Worm (Caenorhabditis elegans) whole organism, L3 larva: ENCODE measurements around the gene srg-27.

Source experiments
- R02D3.7 ChIP-seq: fragments of 150-350 bp; optimal IDR thresholded peaks from 2 replicates; lab custom pipeline; 2014; ENCODE audit warnings: missing biosample characterization, missing genetic modification characterization
- ZK546.5 ChIP-seq: sonication (generic microtip); optimal IDR thresholded peaks from 2 replicates; lab custom pipeline; 2017; ENCODE audit warnings: missing biosample characterization, missing genetic modification characterization
- aly-2 ChIP-seq: fragments of 150-350 bp; optimal IDR thresholded peaks from 2 replicates; lab custom pipeline; 2014; ENCODE audit warnings: missing biosample characterization, missing genetic modification characterization
- ama-1 ChIP-seq: fragments of 150-350 bp; optimal IDR thresholded peaks from 2 replicates; lab custom pipeline; 2018
- ceh-82 ChIP-seq: fragments of 150-350 bp; optimal IDR thresholded peaks from 2 replicates; lab custom pipeline; 2014; ENCODE audit warnings: missing biosample characterization, missing genetic modification characterization
- daf-12 ChIP-seq: fragments of 150-350 bp; optimal IDR thresholded peaks from 2 replicates; lab custom pipeline; 2014; ENCODE audit warnings: missing biosample characterization, missing genetic modification reagents, missing genetic modification characterization
- egl-5 ChIP-seq: fragments of 150-350 bp; optimal IDR thresholded peaks from 2 replicates; lab custom pipeline; 2017; ENCODE audit warnings: missing biosample characterization, missing genetic modification reagents, missing genetic modification characterization, inconsistent platforms
- elt-1 ChIP-seq: fragments of 150-350 bp; optimal IDR thresholded peaks from 2 replicates; lab custom pipeline; 2014; ENCODE audit warnings: missing biosample characterization, missing genetic modification characterization
- elt-2 ChIP-seq: sonication (generic microtip); optimal IDR thresholded peaks from 2 replicates; lab custom pipeline; 2016; ENCODE audit warnings: missing genetic modification reagents, mild to moderate bottlenecking, missing genetic modification characterization, missing compliant biosample characterization
- elt-3 ChIP-seq, 3 experiments: fragments of 150-350 bp in 1 of 3; sonication (generic microtip) in 2 of 3; optimal IDR thresholded peaks; 2 replicates in 2 of 3; 4 replicates in 1 of 3; lab custom pipeline; 2014 to 2017; ENCODE audit warnings: missing biosample characterization in 3 of 3, missing genetic modification characterization in 3 of 3
- eor-1 ChIP-seq, 2 experiments: fragments of 150-350 bp; optimal IDR thresholded peaks; 2 replicates each; lab custom pipeline; 2014 to 2018; ENCODE audit warnings: missing biosample characterization in 2 of 2, missing genetic modification characterization in 2 of 2
- fkh-10 ChIP-seq: sonication (generic microtip); optimal IDR thresholded peaks from 2 replicates; lab custom pipeline; 2017; ENCODE audit warnings: missing biosample characterization, missing genetic modification reagents, missing genetic modification characterization
- fkh-2 ChIP-seq: fragments of 150-350 bp; optimal IDR thresholded peaks from 2 replicates; lab custom pipeline; 2014; ENCODE audit warnings: missing biosample characterization, missing genetic modification reagents, missing genetic modification characterization
- fos-1 ChIP-seq: fragments of 150-350 bp; optimal IDR thresholded peaks from 2 replicates; lab custom pipeline; 2014; ENCODE audit warnings: missing biosample characterization, missing genetic modification characterization
- hmg-11 ChIP-seq: sonication (generic microtip); optimal IDR thresholded peaks from 2 replicates; lab custom pipeline; 2016; ENCODE audit warnings: missing genetic modification characterization, missing compliant biosample characterization
- jun-1 ChIP-seq: fragments of 150-350 bp; optimal IDR thresholded peaks from 2 replicates; lab custom pipeline; 2014; ENCODE audit warnings: missing biosample characterization, missing genetic modification reagents, missing genetic modification characterization
- lin-15B ChIP-seq: fragments of 150-350 bp; optimal IDR thresholded peaks from 2 replicates; lab custom pipeline; 2014; ENCODE audit warnings: missing biosample characterization, missing genetic modification characterization
- lin-39 ChIP-seq: fragments of 150-350 bp; optimal IDR thresholded peaks from 2 replicates; lab custom pipeline; 2018; ENCODE audit warnings: missing biosample characterization, missing genetic modification reagents, missing genetic modification characterization
- lsy-12 ChIP-seq: sonication (generic microtip); optimal IDR thresholded peaks from 2 replicates; lab custom pipeline; 2016; ENCODE audit warnings: mild to moderate bottlenecking, missing genetic modification characterization, missing compliant biosample characterization
- mdl-1 ChIP-seq: fragments of 150-350 bp; optimal IDR thresholded peaks from 2 replicates; lab custom pipeline; 2014; ENCODE audit warnings: missing biosample characterization, missing genetic modification characterization
- mml-1 ChIP-seq: fragments of 150-350 bp; sonication (generic microtip); optimal IDR thresholded peaks from 3 replicates; lab custom pipeline; 2014; ENCODE audit warnings: missing biosample characterization, missing genetic modification characterization
- nhr-11 ChIP-seq: fragments of 150-350 bp; optimal IDR thresholded peaks from 2 replicates; lab custom pipeline; 2014; ENCODE audit warnings: missing biosample characterization, missing genetic modification characterization
- nhr-12 ChIP-seq: fragments of 150-350 bp; optimal IDR thresholded peaks from 2 replicates; lab custom pipeline; 2014; ENCODE audit warnings: missing biosample characterization, missing genetic modification characterization
- nhr-23 ChIP-seq: fragments of 150-350 bp; optimal IDR thresholded peaks from 2 replicates; lab custom pipeline; 2014; ENCODE audit warnings: missing biosample characterization, missing genetic modification reagents, missing genetic modification characterization
- nhr-237 ChIP-seq: fragments of 150-350 bp; optimal IDR thresholded peaks from 2 replicates; lab custom pipeline; 2014; ENCODE audit warnings: missing biosample characterization, missing genetic modification characterization
- nhr-28 ChIP-seq: fragments of 150-350 bp; optimal IDR thresholded peaks from 2 replicates; lab custom pipeline; 2014; ENCODE audit warnings: missing biosample characterization, missing genetic modification characterization
- nhr-43 ChIP-seq: sonication (generic microtip); optimal IDR thresholded peaks from 2 replicates; lab custom pipeline; 2016; ENCODE audit warnings: mild to moderate bottlenecking, missing genetic modification characterization, missing compliant biosample characterization; ENCODE audit not compliant: poor library complexity, severe bottlenecking
- nhr-77 ChIP-seq: fragments of 150-350 bp; optimal IDR thresholded peaks from 2 replicates; lab custom pipeline; 2014; ENCODE audit warnings: missing biosample characterization, missing genetic modification characterization
- sea-2 ChIP-seq: fragments of 150-350 bp; sonication (generic microtip); optimal IDR thresholded peaks from 4 replicates; lab custom pipeline; 2014; ENCODE audit warnings: missing biosample characterization, missing genetic modification reagents, missing genetic modification characterization
- skn-1 ChIP-seq: fragments of 150-350 bp; optimal IDR thresholded peaks from 2 replicates; lab custom pipeline; 2014; ENCODE audit warnings: missing biosample characterization, missing genetic modification characterization
- snpc-4 ChIP-seq: fragments of 150-350 bp; optimal IDR thresholded peaks from 2 replicates; lab custom pipeline; 2014; ENCODE audit warnings: missing biosample characterization, missing genetic modification characterization
- tbx-2 ChIP-seq: sonication (generic microtip); optimal IDR thresholded peaks from 2 replicates; lab custom pipeline; 2016; ENCODE audit warnings: mild to moderate bottlenecking, missing genetic modification characterization, missing compliant biosample characterization
- unc-62 ChIP-seq: fragments of 150-350 bp; sonication (generic microtip); optimal IDR thresholded peaks from 4 replicates; lab custom pipeline; 2014; ENCODE audit warnings: missing biosample characterization, missing genetic modification reagents, missing genetic modification characterization
- zag-1 ChIP-seq: fragments of 150-350 bp; optimal IDR thresholded peaks from 2 replicates; lab custom pipeline; 2014; ENCODE audit warnings: missing biosample characterization, missing genetic modification characterization
- ztf-11 ChIP-seq: fragments of 150-350 bp; optimal IDR thresholded peaks from 2 replicates; lab custom pipeline; 2014; ENCODE audit warnings: missing biosample characterization, missing genetic modification characterization
- ztf-4 ChIP-seq: fragments of 150-350 bp; optimal IDR thresholded peaks from 2 replicates; lab custom pipeline; 2014; ENCODE audit warnings: missing biosample characterization, missing genetic modification characterization

Gene srg-27

ce11 chrV:5349471-5349870, 9.9 kb downstream of the srg-27 start, which contains the start of gene T09D3.3:
Gene T09D3.3, minus strand, starts transcription at chrV:5349571.
- TF ChIP-seq aly-2 (tag; lab: Kevin White, UChicago) (no peak), skn-1 (no peak), tbx-2 (tag; lab: Kevin White, UChicago) (no peak), fkh-2 (tag; lab: Kevin White, UChicago) (no peak), eor-1 (tag; optimal IDR thresholded peaks at IDR 0.05; lab: Kevin White, UChicago) (no peak), R02D3.7 (no peak), nhr-28 (tag; lab: Kevin White, UChicago) (no peak), ama-1 (lab: Kevin White, UChicago) (no peak), sea-2 (GFP tag; lab: Kevin White, UChicago) (no peak), elt-1 (tag; lab: Kevin White, UChicago) (no peak), nhr-77 (tag; lab: Kevin White, UChicago) (no peak), fkh-10 (GFP tag; lab: Kevin White, UChicago) (no peak), hmg-11 (tag; lab: Kevin White, UChicago) (no peak), ceh-82 (no peak), jun-1 (tag; lab: Kevin White, UChicago) (no peak), ztf-11 (no peak)
- TF ChIP-seq, all 47 proteins: peak for 0

ce11 chrV:5351483-5351882, 11.9 kb downstream of the srg-27 start, which contains the start of gene srd-9:
Gene srd-9, plus strand, starts transcription at chrV:5351783.
- TF ChIP-seq lin-15B (tag; lab: Kevin White, UChicago) (no peak), ztf-4 (tag; lab: Kevin White, UChicago) (no peak), tbx-2 (tag; lab: Kevin White, UChicago) (no peak), lin-39 (no peak), elt-2 (no peak)

ce11 chrV:5358772-5359171, 19.2 kb downstream of the srg-27 start, which contains the start of gene nhr-216:
Gene nhr-216, minus strand, starts transcription at chrV:5358872.
- TF ChIP-seq unc-62 (GFP tag; lab: Kevin White, UChicago): no peak
- TF ChIP-seq ama-1 (lab: Kevin White, UChicago): no peak
- TF ChIP-seq nhr-12 (tag; lab: Kevin White, UChicago): no peak
- no peak for TF ChIP-seq snpc-4
- no peak for TF ChIP-seq nhr-43 (tag; lab: Kevin White, UChicago)
- no peak for TF ChIP-seq lsy-12 (tag; lab: Kevin White, UChicago)
- TF ChIP-seq mdl-1: no peak
- TF ChIP-seq nhr-23: no peak
- TF ChIP-seq, all 47 proteins: peak for 0

DNA sequence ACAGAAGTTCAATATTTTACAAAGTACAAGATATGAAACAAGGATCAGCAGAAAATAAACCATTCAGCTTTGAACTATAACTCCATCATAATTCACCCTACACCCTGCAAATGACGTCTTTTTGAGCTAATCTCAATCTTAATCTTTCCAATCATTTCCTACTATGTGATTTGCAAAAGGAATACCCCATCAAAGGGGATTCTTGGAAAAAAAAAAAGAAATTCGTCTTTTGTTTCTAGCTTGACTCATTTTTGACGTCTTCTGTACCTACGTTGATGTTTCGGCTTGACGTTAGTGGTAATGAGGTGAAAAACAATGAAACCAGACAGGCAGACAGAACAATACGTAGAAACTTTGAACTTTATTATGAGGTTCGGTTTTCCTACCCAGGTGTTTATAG, 22.6 kb downstream of the srg-27 start:
- no peak for TF ChIP-seq fkh-2 (tag; lab: Kevin White, UChicago)
- TF ChIP-seq nhr-11 (tag; lab: Kevin White, UChicago): no peak
- no peak for TF ChIP-seq hmg-11 (tag; lab: Kevin White, UChicago)
- TF ChIP-seq ztf-4 (tag; lab: Kevin White, UChicago): no peak
- no peak for TF ChIP-seq ZK546.5 (tag; lab: Kevin White, UChicago)
- TF ChIP-seq zag-1 (tag; lab: Kevin White, UChicago): no peak
- no peak for TF ChIP-seq elt-2
- no peak for TF ChIP-seq mml-1 (tag; lab: Kevin White, UChicago)
- no peak for TF ChIP-seq egl-5 (tag; lab: Kevin White, UChicago)
- no peak for TF ChIP-seq nhr-23
- no peak for TF ChIP-seq daf-12 (tag; lab: Kevin White, UChicago)
- no peak for TF ChIP-seq nhr-12 (tag; lab: Kevin White, UChicago)
- no peak for TF ChIP-seq jun-1 (tag; lab: Kevin White, UChicago)
- TF ChIP-seq aly-2 (tag; lab: Kevin White, UChicago): no peak
- TF ChIP-seq eor-1 (tag; optimal IDR thresholded peaks at IDR 0.05; lab: Kevin White, UChicago): no peak
- TF ChIP-seq nhr-28 (tag; lab: Kevin White, UChicago): no peak
- no peak for TF ChIP-seq nhr-237
- TF ChIP-seq, all 47 proteins: peak for 0

ce11 chrV:5364863-5365262, 25.3 kb downstream of the srg-27 start, which contains the start of gene T09D3.8:
Gene T09D3.8, plus strand, starts transcription at chrV:5365163.
- TF ChIP-seq nhr-43 (tag; lab: Kevin White, UChicago) (no peak), fos-1 (no peak), nhr-12 (tag; lab: Kevin White, UChicago) (no peak), elt-3 (tag; optimal IDR thresholded peaks at IDR 0.05; lab: Kevin White, UChicago) (no peak), zag-1 (tag; lab: Kevin White, UChicago) (no peak), ama-1 (lab: Kevin White, UChicago) (no peak)
